Worm (Caenorhabditis elegans): Measurements from ENCODE around the gene srh-308.

DNA sequence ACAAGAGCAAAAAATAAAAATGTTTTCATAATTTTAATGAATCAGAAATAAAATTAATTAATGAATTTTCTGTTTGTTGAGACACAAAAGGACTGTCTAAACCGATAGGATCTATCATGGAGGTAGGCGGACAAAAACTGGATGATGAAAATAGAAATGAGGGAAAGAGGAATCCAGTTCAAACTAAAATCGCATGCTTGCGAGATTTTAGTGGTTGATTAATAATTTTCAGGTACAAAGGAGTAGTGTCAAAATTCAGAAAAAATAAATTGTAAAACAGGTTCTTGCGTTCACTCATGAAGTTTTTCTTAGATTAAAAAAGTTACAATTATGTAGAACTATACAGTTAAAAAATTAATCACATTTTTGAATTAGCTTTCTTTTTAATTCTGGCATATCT lies 10.0 kb upstream of the srh-308 start, which contains the start of gene T08G5.3:
- TF ChIP-seq zfp-3 (GFP tag; conservative IDR thresholded peaks at IDR 0.05) (no peak), nhr-28 (tag; optimal IDR thresholded peaks at IDR 0.05) (no peak), F10B5.3 (tag; optimal IDR thresholded peaks at IDR 0.05) (no peak), jun-1 (tag; optimal IDR thresholded peaks at IDR 0.05) (no peak), ama-1 (optimal IDR thresholded peaks at IDR 0.05) (no peak)

All from whole organism, L4 larva.